Worm (Caenorhabditis elegans) whole organism, L4/young adult: ENCODE measurements around the gene F28C6.5.

Experiments used
- W03F9.2 ChIP-seq: fragments of 150-350 bp; optimal IDR thresholded peaks from 2 replicates; lab custom pipeline; 2014; ENCODE audit warnings: missing biosample characterization, missing genetic modification characterization
- dao-5 ChIP-seq: sonication (generic microtip); optimal IDR thresholded peaks from 2 replicates; lab custom pipeline; 2016; ENCODE audit warnings: missing genotype, missing genetic modification characterization, moderate library complexity, missing compliant biosample characterization
- him-1 ChIP-seq: sonication (generic microtip); optimal IDR thresholded peaks from 2 replicates; lab custom pipeline; 2016; ENCODE audit warnings: missing genotype, missing genetic modification reagents, missing genetic modification characterization, missing compliant biosample characterization

F28C6.5 gene

DNA sequence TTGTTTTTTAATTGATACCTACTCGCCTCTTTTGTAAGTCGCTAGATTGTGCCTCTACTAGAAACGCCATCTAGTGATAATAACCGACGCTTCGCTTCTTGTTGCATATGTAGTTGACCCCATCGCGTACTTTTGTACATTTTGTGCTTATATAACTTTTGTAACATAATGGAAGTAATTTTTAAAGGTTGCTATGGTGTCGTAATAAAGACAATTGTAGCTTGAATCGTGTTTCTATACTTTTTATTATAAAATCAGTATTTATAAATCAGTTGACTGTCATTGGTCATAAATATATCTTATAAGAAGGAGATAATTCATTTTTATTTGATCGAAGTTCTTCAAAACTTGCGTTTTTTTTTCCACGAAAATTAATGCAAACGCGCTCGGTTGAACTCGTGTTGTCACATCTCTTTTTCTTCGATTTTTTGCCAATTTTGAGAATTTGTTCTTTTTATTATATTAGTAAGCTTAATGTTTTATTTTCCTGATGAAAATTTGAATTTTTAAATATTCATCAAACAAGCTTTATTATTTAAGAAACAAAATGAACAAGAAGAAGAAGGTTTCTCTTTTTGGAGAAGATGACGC lies 21.7 kb upstream of the F28C6.5 start, which contains the start of gene F54C9.9:
TSS of gene F54C9.9 (plus strand) at position 541 of the 591 bp plus-strand sequence.
- TF ChIP-seq dao-5 (no peak), W03F9.2 (tag; lab: Kevin White, UChicago) (no peak), him-1 (tag; lab: Kevin White, UChicago) (no peak)

DNA sequence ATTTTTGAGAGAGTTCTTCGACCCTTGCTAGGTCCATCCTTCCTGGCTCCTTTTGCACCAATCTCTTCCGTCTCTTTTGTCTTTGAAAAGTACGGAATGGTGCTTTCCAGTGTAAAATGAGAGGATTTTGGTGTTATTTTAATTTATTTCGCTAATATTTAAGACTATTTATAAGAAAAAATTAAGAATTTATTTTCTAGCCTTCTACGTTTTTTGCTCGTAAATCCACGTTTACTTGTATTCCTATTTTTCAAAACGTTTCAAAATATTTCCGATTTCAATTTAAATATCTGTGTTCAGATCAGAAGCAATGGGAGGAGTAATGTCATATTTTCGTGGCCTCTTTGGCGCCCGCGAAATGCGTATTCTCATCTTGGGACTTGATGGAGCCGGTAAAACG lies 17.6 kb upstream of the F28C6.5 start, which contains the start of gene arl-1:
TSS of gene arl-1 (plus strand) at position 301 of the 400 bp plus-strand sequence.
- TF ChIP-seq dao-5 (no peak), him-1 (tag; lab: Kevin White, UChicago) (no peak), W03F9.2 (tag; lab: Kevin White, UChicago) (no peak)

DNA sequence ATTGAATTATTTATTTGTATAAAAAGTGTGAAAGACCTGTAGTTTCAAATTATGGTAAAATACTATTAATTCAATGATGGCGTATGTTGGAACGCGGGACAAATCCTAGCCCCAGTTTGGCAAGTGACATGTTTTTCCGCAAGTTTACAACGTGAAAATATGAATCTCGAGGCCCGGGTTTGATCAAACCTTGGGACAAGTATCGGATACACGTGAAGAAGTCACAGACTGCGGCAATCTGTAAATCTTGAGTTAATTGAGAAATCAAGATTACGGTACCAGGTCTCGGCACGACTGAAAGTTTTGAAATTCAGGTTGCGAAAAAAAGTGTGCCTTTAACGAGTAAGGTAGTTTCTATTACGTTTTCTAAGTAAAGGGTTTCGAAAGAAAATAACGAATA lies 16.3 kb upstream of the F28C6.5 start:
- TF ChIP-seq dao-5 = no peak
- no peak for TF ChIP-seq W03F9.2 (tag; lab: Kevin White, UChicago)
- no peak for TF ChIP-seq him-1 (tag; lab: Kevin White, UChicago)

DNA sequence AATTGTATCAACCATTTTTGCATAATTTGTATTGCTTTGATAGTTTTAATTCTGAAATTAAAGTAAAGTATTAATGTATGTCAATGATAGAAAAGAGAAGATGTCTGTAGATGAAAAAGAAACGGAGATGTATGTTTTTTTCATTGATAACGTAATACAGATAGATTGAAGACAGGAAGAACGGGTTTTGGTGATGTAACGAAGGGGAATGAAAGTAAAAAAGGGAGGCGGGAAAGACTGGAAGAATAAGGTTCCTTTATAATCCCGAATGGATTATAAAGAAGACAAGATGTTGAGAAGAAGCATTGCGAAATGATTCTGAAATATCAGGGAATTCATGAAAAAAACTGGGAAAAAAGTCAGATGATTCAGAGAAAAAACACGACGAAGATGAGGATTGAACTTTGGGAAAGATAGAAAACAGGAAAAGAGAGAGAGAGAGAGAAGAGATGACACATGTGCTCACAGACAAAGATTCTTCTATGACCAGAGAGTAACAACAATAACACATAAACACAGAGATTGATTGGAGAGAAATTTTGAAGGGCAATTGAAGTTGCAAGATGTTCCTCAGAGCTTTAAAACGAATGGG lies 14.2 kb upstream of the F28C6.5 start, which contains the start of gene F54C9.11:
TSS of gene F54C9.11 (minus strand) at position 51 of the 592 bp plus-strand sequence.
- TF ChIP-seq dao-5 = no peak
- TF ChIP-seq him-1 (tag; lab: Kevin White, UChicago) = no peak
- no peak for TF ChIP-seq W03F9.2 (tag; lab: Kevin White, UChicago)

DNA sequence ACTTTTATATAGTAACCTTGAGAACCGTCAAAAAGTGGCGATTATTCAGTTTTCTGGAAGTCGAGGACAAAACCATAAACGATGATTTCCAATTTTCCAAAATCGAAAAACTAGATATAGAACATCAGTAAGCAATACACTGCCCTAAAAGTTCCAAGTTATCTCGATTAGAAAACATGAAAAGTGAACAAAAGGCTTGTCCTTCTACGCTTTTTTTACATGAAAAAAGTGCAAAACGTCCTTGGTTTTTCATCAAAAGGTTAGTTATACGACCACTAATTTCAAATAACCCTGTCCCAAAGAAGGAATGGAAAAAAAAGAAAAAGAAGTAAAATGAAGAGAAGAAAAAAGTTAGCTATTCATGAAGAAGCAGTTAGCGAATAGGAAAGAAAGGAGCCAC lies 13.4 kb upstream of the F28C6.5 start:
- TF ChIP-seq W03F9.2 (tag; lab: Kevin White, UChicago) = no peak
- TF ChIP-seq him-1 (tag; lab: Kevin White, UChicago) = no peak
- no peak for TF ChIP-seq dao-5

DNA sequence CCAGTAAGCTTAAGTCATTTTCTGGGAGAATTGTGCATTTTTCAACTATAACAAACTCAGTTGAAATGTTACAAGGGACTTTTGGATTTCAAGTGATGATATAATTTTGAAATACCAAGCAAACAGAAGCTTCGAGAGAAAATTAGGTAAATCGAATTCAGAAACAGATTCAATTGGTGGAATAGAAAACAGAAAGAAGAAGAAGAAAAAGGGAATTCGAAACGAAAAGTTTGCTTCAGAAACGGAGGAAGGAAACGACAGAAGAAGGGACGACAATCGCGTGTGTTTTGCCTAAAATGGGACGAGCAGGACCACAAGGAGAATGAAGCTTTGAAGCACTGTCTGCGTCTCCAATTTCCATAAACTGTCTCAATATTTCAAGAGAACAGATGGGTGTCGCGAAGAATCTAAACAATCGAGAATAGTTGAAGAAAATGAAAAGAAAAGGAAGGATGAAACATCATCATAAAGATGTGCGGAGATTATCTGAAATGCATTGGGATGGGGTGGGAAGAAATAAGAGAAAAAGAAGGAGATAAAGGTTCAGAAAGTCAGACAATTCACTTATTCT lies 11.6 kb upstream of the F28C6.5 start:
- TF ChIP-seq W03F9.2 (tag; lab: Kevin White, UChicago) (no peak), dao-5 (no peak), him-1 (tag; lab: Kevin White, UChicago) (no peak)

DNA sequence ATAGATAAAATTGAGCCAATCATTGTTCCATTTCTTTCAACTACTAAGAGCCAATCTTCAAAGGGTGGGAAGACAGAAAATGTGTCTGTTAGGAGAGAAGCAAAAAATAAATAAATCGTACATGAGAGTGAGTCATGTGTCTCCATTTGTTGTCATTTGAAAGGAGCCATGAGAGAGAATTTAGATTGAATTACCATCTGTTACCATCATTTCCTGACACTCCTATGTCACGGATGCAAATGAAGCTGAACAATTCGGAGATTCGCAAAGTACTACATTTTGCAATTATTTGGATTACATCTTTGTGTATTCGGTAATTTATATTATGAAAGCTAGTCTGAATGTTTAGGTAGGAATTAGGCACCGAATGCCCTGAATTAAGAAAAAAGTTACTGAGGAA lies 10.9 kb upstream of the F28C6.5 start:
- TF ChIP-seq him-1 (tag; lab: Kevin White, UChicago) (no peak), W03F9.2 (tag; lab: Kevin White, UChicago) (no peak), dao-5 (no peak)

DNA sequence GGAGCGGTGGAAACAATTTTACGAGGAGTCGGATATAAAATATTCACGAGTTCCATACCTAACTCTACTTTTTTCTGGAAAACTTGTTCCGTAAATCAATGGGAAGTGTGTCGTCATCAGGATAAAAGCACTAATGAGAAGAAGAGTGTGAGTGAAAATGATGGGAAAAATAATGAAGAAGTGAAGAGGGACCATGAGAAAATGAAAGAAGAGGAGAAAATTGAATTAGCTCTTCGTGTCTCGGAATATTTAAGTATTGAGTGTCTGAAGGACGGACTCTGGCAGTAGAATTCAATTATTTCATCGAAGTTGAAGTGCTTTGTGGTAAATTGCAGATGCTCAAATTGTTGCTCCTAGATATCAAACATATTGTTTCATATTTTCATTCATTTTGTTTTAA lies 10.1 kb upstream of the F28C6.5 start:
- no peak for TF ChIP-seq W03F9.2 (tag; lab: Kevin White, UChicago)

DNA sequence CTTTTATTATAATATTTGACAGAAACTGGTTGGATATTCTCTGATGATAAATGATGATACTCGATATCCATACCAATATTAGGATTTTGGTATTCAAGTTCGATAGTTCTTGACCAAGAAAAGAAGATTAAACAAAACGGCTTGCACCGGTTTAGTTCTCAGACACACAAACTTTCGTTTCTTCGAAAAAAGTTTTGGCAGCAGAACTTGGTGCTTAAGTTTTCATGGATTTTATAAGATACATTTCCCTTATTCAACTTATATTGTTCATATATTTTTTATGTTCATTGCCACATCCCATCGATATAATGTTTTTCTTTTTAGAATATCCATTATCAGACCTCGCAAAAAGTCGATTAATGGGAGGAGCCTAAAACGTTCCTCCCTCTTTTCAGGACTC lies 8.6 kb upstream of the F28C6.5 start, which contains the start of gene aptf-4:
TSS of gene aptf-4 (plus strand) at position 301 of the 400 bp plus-strand sequence.
- TF ChIP-seq dao-5 (no peak), W03F9.2 (tag; lab: Kevin White, UChicago) (no peak), him-1 (tag; lab: Kevin White, UChicago) (no peak)

DNA sequence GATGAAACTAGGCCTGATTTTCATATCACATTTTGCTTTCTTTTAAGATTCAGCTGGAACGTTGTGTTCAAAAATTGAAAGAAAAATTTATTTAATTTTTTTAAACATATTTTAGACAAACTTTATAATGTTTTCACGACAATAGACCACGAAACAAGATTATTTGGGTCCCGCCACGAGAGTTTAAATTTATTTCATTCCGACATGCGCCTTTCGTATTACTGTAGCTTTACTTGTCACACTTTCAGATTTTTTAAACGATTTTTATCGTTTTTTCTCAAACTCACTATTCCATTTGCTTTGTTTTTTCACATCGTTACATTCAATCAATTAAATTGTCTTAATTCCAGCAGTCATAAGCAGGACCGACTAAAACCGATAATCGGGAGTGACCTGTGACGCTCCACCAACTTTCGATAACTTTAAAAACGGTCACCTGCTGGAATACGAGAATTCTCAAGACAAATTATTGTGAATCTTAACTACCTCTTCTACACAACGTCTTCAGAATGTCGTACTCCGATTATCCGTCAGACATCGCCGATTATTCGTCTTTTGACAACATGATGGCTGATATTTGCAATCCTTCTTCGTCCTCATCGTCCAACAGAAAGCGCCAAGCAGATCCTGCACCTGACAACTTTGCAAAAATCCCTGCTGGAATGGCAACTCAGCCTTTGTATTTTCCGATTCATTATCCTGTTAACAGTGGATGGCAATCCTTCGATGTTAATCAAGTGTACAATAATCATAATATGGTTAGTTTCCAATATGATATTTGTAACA lies 5.3 kb upstream of the F28C6.5 start, which contains the start of gene aptf-3:
TSS of gene aptf-3 (plus strand) at position 351 of the 786 bp plus-strand sequence.
- TF ChIP-seq W03F9.2 (tag; lab: Kevin White, UChicago) (no peak), him-1 (tag; lab: Kevin White, UChicago) (no peak)

DNA sequence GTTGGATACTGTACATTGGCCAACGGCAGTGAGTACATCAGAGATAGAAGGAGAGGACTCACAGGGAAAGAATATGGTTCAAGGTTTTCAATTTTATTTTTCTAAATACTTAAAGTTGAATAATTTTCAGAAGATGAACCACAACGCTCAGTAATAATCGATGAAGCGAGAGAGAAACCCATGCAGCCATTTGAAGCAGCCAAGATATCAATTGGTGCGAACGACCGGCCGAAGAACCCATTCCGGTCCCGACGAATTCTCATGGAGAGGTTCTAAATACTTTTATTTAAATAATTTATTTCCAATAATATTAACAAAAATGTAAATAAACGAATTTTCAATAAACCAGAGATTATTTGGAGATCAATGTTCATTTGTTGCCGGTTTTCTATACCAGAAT lies 851 bp downstream of the F28C6.5 start, which contains the start of gene pigg-1:
TSS of gene pigg-1 (minus strand) at position 101 of the 400 bp plus-strand sequence.
- TF ChIP-seq him-1 (tag; lab: Kevin White, UChicago) (no peak), W03F9.2 (tag; lab: Kevin White, UChicago) (no peak), dao-5 (no peak)

DNA sequence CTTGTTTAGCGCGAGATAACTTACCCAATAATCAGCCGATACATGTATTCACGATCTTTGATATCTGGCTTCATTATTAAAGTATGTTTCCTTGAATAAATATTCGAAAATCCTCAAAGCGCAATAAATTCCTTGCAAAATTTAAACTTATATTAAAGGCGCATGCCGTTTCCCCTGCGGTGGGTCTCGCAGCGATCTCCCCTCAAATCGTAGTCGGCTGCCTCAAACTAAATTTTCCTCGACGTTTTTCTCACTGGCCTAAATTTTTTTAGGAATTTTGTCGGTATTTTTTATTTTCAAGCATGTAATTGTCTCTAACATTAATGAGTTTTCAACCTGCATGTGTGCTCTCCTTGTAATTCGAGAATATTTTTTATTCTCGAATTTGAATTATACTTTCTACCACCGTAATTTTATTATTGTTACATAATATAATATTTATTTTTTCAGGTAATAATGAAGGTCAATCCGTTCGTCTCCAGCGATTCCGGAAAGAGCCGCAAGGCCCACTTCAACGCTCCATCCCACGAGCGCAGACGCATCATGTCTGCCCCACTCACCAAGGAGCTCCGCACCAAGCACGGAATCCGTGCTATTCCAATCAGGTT lies 3.1 kb downstream of the F28C6.5 start, which contains the start of the genes cpf-1 and rpl-26:
TSS of gene cpf-1 (minus strand) at position 104 of the 608 bp plus-strand sequence.
TSS of gene rpl-26 (plus strand) at position 449 of the 608 bp plus-strand sequence.
- no peak for TF ChIP-seq dao-5
- no peak for TF ChIP-seq him-1 (tag; lab: Kevin White, UChicago)
- TF ChIP-seq W03F9.2 (tag; lab: Kevin White, UChicago) = no peak
